Worm (Caenorhabditis elegans) whole organism, early embryonic: ENCODE results near the gene bbs-5.

Experiments
- B0310.2 ChIP-seq: sonication (generic microtip); optimal IDR thresholded peaks from 2 replicates; lab custom pipeline; 2016; ENCODE audit warnings: mild to moderate bottlenecking, missing genetic modification characterization, missing compliant biosample characterization
- F13C5.2 ChIP-seq: sonication (generic microtip); optimal IDR thresholded peaks from 2 replicates; lab custom pipeline; 2017; ENCODE audit warnings: mild to moderate bottlenecking, missing genetic modification characterization, inconsistent platforms, missing compliant biosample characterization
- aly-1 ChIP-seq: sonication (generic microtip); optimal IDR thresholded peaks from 2 replicates; lab custom pipeline; 2016; ENCODE audit warnings: missing genetic modification characterization, missing compliant biosample characterization
- ama-1 ChIP-seq: fragments of 150-350 bp; optimal IDR thresholded peaks from 2 replicates; lab custom pipeline; 2014
- ceh-13 ChIP-seq: fragments of 200-800 bp; sonication (Bioruptor generic); optimal IDR thresholded peaks from 2 replicates; lab custom pipeline; 2018; ENCODE audit warnings: mild to moderate bottlenecking, missing genetic modification characterization, missing compliant biosample characterization
- ceh-36 ChIP-seq: sonication (generic microtip); optimal IDR thresholded peaks from 2 replicates; lab custom pipeline; 2016; ENCODE audit warnings: missing genetic modification characterization, inconsistent platforms, missing compliant biosample characterization
- ets-7 ChIP-seq: sonication (generic microtip); optimal IDR thresholded peaks from 2 replicates; lab custom pipeline; 2016; ENCODE audit warnings: missing genotype, missing genetic modification characterization, missing compliant biosample characterization
- flt-1 ChIP-seq: fragments of 200-800 bp; sonication (Bioruptor generic); IDR thresholded peaks from 2 replicates; pipeline ENCODE4 v1.3.6; 2022; ENCODE audit warnings: missing genetic modification characterization, missing compliant biosample characterization
- hmbx-1 ChIP-seq: sonication (generic microtip); optimal IDR thresholded peaks from 2 replicates; lab custom pipeline; 2016; ENCODE audit warnings: mild to moderate bottlenecking, missing genetic modification characterization, missing compliant biosample characterization
- hmg-4 ChIP-seq: fragments of 200-800 bp; sonication (Bioruptor generic); optimal IDR thresholded peaks from 2 replicates; lab custom pipeline; 2018; ENCODE audit warnings: mild to moderate bottlenecking, missing genetic modification characterization, missing compliant biosample characterization
- hnd-1 ChIP-seq: sonication (generic microtip); optimal IDR thresholded peaks from 2 replicates; lab custom pipeline; 2016; ENCODE audit warnings: missing genetic modification characterization, missing compliant biosample characterization
- pes-1 ChIP-seq: fragments of 200-800 bp; sonication (Bioruptor generic); IDR thresholded peaks from 2 replicates; pipeline ENCODE4 v1.3.6; 2022; ENCODE audit warnings: missing genetic modification reagents, missing genetic modification characterization, missing compliant biosample characterization
- scrt-1 ChIP-seq: fragments of 200-800 bp; sonication (Bioruptor generic); IDR thresholded peaks from 2 replicates; pipeline ENCODE4 v1.3.6; 2022; ENCODE audit warnings: missing genetic modification characterization, missing compliant biosample characterization
- sea-1 ChIP-seq: fragments of 200-800 bp; sonication (Bioruptor generic); conservative IDR thresholded peaks from 2 replicates; pipeline ENCODE4 v1.3.6; 2022; ENCODE audit warnings: missing genetic modification characterization, missing compliant biosample characterization
- tbx-11 ChIP-seq: fragments of 200-800 bp; sonication (Bioruptor generic); IDR thresholded peaks from 2 replicates; pipeline ENCODE4 v1.3.6; 2022; ENCODE audit warnings: missing genetic modification characterization, missing compliant biosample characterization
- tbx-37 ChIP-seq: fragments of 200-800 bp; sonication (Bioruptor generic); conservative IDR thresholded peaks from 2 replicates; pipeline ENCODE4 v1.3.6; 2022; ENCODE audit warnings: missing genetic modification reagents, missing genetic modification characterization, missing compliant biosample characterization
- tra-4 ChIP-seq: sonication (generic microtip); optimal IDR thresholded peaks from 2 replicates; lab custom pipeline; 2017; ENCODE audit warnings: missing genetic modification characterization, missing compliant biosample characterization

Gene bbs-5

DNA sequence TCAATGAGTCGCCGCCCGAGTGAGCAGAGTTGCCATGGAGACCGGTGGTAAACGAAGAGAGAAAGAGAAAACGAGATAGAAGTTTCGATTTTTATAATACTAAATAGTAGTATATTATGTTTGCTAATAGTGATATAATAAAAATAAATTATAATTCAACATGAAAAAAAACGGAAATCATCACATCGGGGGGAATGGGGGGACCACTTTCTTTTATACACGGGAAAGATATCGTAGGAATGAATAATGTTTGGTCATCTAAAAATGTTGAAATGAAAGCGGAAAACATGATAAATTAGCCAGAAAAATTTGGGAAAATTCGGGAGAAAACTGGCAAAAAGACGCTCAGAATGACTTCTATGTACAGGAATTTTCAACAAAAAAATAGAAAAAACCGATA, at the start of gene bbs-5:
Gene bbs-5, minus strand, starts transcription at position 101 of the 400 bp plus-strand sequence.
- TF ChIP-seq pes-1 (GFP tag; lab: Robert Waterston, UW) (no peak), ceh-36 (no peak), B0310.2 (tag; lab: Kevin White, UChicago) (no peak), sea-1 (GFP tag; lab: Robert Waterston, UW) (no peak), tra-4 (no peak), aly-1 (no peak), hmbx-1 (tag; lab: Kevin White, UChicago) (no peak), hmg-4 (GFP tag; lab: Kevin White, UChicago) (no peak), tbx-11 (no peak), F13C5.2 (tag; lab: Kevin White, UChicago) (no peak), ceh-13 (no peak), ets-7 (no peak), ama-1 (lab: Kevin White, UChicago) (no peak), tbx-37 (GFP tag; lab: Robert Waterston, UW) (no peak), scrt-1 (GFP tag; lab: Robert Waterston, UW) (no peak), hnd-1 (tag; lab: Kevin White, UChicago) (no peak), flt-1 (GFP tag; lab: Robert Waterston, UW) (no peak)

DNA sequence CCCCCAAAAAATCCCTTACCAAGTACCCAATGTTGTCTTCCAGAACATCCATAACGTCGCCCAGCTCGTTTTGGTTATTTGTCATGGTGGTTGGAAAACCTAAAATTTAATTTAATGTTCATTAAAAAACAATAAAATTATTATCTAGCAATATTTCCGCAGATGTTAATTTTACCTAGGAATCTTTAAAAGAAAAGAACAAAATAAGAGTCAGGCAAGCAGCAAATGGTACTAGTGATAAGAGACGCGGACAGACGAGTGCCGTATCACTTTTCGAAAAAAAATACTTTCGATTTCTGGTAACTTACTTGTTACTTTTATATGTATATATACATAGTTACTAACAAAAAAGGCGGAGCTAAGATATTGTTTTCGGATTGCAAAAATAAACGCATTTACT, 49.4 kb upstream of the bbs-5 start, which contains the start of gene T07A5.7:
Gene T07A5.7, minus strand, starts transcription at position 101 of the 400 bp plus-strand sequence.
- TF ChIP-seq tbx-37 (GFP tag; lab: Robert Waterston, UW) (no peak), ets-7 (no peak), hmg-4 (GFP tag; lab: Kevin White, UChicago) (no peak), aly-1 (no peak), tra-4 (no peak), hnd-1 (tag; lab: Kevin White, UChicago) (no peak), pes-1 (GFP tag; lab: Robert Waterston, UW) (no peak), tbx-11 (no peak), B0310.2 (tag; lab: Kevin White, UChicago) (no peak), ceh-13 (no peak)

DNA sequence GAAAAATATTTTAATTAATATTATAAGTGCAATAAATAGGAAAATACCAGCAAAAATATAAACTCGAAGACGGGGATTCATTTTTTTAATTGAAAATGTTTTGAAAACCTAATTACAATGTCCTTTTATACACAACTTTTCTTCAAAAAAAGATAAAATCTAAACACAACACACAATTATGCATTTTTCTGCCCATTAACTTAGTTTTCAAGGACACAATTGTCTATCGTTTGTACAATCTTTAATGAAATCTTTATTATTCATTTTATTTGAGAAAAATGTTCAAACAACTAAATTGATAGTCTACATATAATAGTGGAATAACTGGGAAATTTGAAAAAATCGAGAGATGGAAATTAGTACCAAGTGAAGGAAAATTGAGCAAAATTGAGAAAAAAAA, 44.5 kb upstream of the bbs-5 start, which contains the start of gene T07A5.1:
Gene T07A5.1, minus strand, starts transcription at position 149 of the 400 bp plus-strand sequence.
- TF ChIP-seq scrt-1 (GFP tag; lab: Robert Waterston, UW) = no peak
- no peak for TF ChIP-seq ama-1 (lab: Kevin White, UChicago)
- TF ChIP-seq tbx-11 = no peak
- no peak for TF ChIP-seq pes-1 (GFP tag; lab: Robert Waterston, UW)
- TF ChIP-seq hmg-4 (GFP tag; lab: Kevin White, UChicago) = no peak
- TF ChIP-seq B0310.2 (tag; lab: Kevin White, UChicago) = no peak
- TF ChIP-seq tbx-37 (GFP tag; lab: Robert Waterston, UW) = no peak
- no peak for TF ChIP-seq flt-1 (GFP tag; lab: Robert Waterston, UW)
- TF ChIP-seq sea-1 (GFP tag; lab: Robert Waterston, UW) = no peak
- no peak for TF ChIP-seq ets-7
- no peak for TF ChIP-seq aly-1
- TF ChIP-seq F13C5.2 (tag; lab: Kevin White, UChicago) = no peak
- no peak for TF ChIP-seq ceh-13
- TF ChIP-seq tra-4 = no peak

DNA sequence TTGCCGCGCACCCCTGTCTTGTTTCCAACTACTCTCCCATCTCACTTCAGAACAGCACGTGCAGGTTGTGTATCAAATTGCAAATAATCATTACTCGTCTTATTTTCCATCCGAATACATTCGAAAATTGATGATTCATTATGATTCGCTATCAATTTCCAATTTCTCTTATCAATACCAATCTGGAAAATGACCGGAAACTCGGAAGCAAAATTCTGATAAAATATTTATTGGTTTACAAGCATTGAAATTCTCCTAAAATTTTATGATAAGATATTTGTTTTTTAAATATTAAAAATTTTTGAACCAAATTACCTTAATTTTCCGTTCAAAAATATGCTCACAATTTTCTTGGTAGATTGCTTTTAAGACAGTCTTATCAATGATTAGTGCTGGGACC, 43.7 kb upstream of the bbs-5 start:
- no peak for TF ChIP-seq tbx-11
- TF ChIP-seq ama-1 (lab: Kevin White, UChicago) = no peak
- TF ChIP-seq hmbx-1 (tag; lab: Kevin White, UChicago) = no peak
- TF ChIP-seq scrt-1 (GFP tag; lab: Robert Waterston, UW) = no peak
- TF ChIP-seq B0310.2 (tag; lab: Kevin White, UChicago) = no peak
- no peak for TF ChIP-seq F13C5.2 (tag; lab: Kevin White, UChicago)
- no peak for TF ChIP-seq ceh-13
- no peak for TF ChIP-seq tbx-37 (GFP tag; lab: Robert Waterston, UW)
- TF ChIP-seq ets-7 = no peak
- no peak for TF ChIP-seq hmg-4 (GFP tag; lab: Kevin White, UChicago)
- no peak for TF ChIP-seq hnd-1 (tag; lab: Kevin White, UChicago)
- no peak for TF ChIP-seq flt-1 (GFP tag; lab: Robert Waterston, UW)
- no peak for TF ChIP-seq sea-1 (GFP tag; lab: Robert Waterston, UW)
- TF ChIP-seq aly-1 = no peak
- no peak for TF ChIP-seq ceh-36
- no peak for TF ChIP-seq tra-4
- TF ChIP-seq pes-1 (GFP tag; lab: Robert Waterston, UW) = no peak

DNA sequence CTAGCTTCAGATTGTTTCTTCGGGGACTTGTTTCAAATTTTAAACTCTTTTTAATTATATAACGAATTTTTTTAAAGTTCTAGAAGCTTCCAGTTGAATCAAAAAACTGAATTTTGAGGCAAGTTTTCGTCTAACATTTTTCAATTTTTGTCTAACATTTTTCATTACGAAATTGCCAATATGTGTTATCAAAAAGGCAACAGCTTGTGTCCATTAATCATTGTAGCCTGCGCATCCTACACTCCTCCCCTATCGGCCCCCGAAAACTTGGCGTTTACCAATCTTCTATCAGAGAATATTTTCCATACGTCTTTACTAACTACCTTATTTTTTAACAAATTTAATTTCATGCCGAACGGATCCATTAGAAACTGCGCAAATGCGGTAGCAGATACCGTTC, 38.5 kb upstream of the bbs-5 start, which contains the start of gene vglu-3:
Gene vglu-3, plus strand, starts transcription at position 301 of the 400 bp plus-strand sequence.
- no peak for TF ChIP-seq ceh-13
- no peak for TF ChIP-seq tbx-11
- TF ChIP-seq pes-1 (GFP tag; lab: Robert Waterston, UW) = no peak
- no peak for TF ChIP-seq tbx-37 (GFP tag; lab: Robert Waterston, UW)
- TF ChIP-seq sea-1 (GFP tag; lab: Robert Waterston, UW) = no peak
- no peak for TF ChIP-seq aly-1
- TF ChIP-seq ceh-36 = no peak
- no peak for TF ChIP-seq hmg-4 (GFP tag; lab: Kevin White, UChicago)
- TF ChIP-seq tra-4 = no peak
- TF ChIP-seq hmbx-1 (tag; lab: Kevin White, UChicago) = no peak
- TF ChIP-seq F13C5.2 (tag; lab: Kevin White, UChicago) = no peak
- TF ChIP-seq flt-1 (GFP tag; lab: Robert Waterston, UW) = no peak
- no peak for TF ChIP-seq B0310.2 (tag; lab: Kevin White, UChicago)
- no peak for TF ChIP-seq ama-1 (lab: Kevin White, UChicago)
- TF ChIP-seq scrt-1 (GFP tag; lab: Robert Waterston, UW) = no peak

DNA sequence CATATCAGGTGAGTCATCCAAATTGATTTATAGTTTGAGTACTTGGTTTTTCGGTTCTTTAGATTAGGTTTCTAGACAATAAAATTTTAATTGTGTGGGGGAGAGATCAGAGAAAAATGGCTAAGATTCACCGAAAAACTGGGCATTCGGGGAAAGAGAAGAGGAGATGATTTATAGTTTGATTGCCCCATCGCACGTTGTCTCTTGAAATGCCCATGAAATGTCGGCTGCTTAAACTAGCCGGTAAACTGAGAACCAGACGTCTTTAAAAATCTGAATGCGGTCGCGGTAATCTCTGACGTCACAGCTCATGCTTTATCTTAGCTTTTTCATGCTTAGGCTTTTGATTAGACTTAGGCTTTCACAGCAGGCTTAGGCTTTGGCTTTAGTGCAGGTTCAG, 35.3 kb upstream of the bbs-5 start:
- TF ChIP-seq ama-1 (lab: Kevin White, UChicago) (no peak), ceh-36 (no peak), tra-4 (no peak)

DNA sequence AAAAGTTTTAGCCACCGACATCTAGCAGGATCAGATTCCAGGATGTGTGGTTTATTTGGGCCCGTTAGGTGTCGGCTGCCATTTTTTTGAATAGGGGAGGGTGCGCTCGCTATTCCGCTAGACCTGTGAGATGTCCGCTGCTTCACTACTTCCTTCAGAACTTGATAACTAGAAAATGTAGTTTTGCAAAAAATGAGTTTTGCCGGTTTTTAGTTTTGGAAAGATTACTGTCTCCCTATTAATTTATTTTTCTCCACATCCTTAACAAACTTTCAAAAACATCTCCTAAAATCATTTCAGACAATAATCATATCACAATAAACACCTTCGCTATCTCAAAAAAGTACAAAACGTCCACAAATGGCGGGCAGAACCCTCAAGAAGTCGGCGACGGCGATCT, 33.3 kb upstream of the bbs-5 start, which contains the start of gene vglu-2:
Gene vglu-2, plus strand, starts transcription at position 301 of the 400 bp plus-strand sequence.
- no peak for TF ChIP-seq hnd-1 (tag; lab: Kevin White, UChicago)
- no peak for TF ChIP-seq tbx-37 (GFP tag; lab: Robert Waterston, UW)
- no peak for TF ChIP-seq aly-1
- TF ChIP-seq ceh-13 = no peak
- TF ChIP-seq ets-7 = no peak
- TF ChIP-seq ceh-36 = no peak
- no peak for TF ChIP-seq B0310.2 (tag; lab: Kevin White, UChicago)
